Worm (Caenorhabditis elegans): ENCODE results near the gene sri-39.
"Not testable (repeated sequence)": the region's sequence is repeated elsewhere in the genome, so short reads cannot be mapped to it uniquely, and the experiment has no call there.

Gene sri-39

DNA sequence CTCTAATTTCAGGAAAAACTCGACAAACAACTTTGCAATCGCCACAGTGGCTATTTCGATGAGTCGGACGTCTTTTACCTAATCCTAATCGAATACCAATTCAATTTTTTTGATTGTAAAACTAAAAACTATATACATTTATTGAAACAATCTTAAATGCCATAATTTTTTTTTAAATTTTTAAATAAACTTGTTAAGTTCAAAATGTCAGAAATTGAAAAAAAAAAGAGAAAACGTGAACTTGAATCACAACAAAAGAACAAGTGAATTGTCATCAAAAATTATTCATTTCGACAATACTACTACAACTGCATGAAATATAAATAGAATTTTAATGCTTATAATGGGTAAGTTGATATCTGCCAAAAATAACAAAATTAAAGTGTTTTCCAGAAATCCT lies 25.0 kb downstream of the sri-39 start, which contains the start of gene D2062.13:
Gene D2062.13, plus strand, starts transcription at position 301 of the 400 bp plus-strand sequence.
- not testable (repeated sequence) for TF ChIP-seq unc-62 (GFP tag; optimal IDR thresholded peaks at IDR 0.05)

DNA sequence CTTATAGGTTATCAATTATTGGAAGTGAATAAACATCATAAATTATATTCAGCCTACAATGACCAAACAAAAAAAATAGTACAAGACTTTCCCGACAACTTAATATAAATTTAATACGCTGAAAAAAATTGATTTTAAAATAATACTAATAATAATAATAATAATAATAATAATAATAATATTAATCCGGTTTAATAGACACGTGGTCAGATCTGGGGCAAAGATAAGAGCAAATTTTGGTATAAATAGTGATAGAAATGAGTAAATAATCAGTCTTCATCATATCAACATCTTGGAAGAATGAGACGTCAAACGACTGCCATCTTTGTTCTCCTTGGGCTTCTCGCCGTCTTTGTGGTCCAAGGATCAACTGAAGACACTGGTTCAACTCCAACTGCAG lies 29.3 kb downstream of the sri-39 start, which contains the start of gene msrp-5:
Gene msrp-5, plus strand, starts transcription at position 301 of the 400 bp plus-strand sequence.
- not testable (repeated sequence) for TF ChIP-seq unc-62 (GFP tag; optimal IDR thresholded peaks at IDR 0.05)

DNA sequence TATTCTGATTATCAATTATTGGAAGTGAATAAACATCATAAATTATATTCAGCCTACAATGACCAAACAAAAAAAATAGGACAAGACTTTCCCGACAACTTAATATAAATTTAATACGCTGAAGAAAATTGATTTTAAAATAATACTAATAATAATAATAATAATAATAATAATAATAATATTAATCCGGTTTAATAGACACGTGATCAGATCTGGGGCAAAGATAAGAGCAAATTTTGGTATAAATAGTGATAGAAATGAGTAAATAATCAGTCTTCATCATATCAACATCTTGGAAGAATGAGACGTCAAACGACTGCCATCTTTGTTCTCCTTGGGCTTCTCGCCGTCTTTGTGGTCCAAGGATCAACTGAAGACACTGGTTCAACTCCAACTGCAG lies 31.8 kb downstream of the sri-39 start, which contains the start of gene msrp-6:
Gene msrp-6, plus strand, starts transcription at position 301 of the 400 bp plus-strand sequence.
- TF ChIP-seq unc-62 (GFP tag; optimal IDR thresholded peaks at IDR 0.05) = not testable (repeated sequence)

DNA sequence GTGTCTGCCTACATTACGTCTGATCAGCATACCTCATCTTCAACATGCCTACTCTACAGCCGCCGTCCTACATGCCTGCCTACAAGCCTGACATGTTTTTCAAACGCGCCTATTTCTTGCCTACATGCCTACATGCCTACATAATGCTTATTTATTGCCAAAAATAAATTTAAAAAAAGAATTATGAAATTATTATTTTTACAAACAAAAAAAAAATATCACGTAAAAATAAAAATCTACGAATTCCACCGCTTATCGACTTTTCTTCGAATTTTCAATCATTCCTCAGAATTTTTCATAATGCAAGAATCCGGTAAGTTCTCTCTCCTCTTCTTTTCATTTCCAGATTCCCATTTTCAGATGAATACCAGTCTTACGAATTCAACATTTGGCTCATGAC lies 35.2 kb downstream of the sri-39 start, which contains the start of gene D2062.5:
Gene D2062.5, plus strand, starts transcription at position 301 of the 400 bp plus-strand sequence.
- no peak for TF ChIP-seq unc-62 (GFP tag; optimal IDR thresholded peaks at IDR 0.05)

DNA sequence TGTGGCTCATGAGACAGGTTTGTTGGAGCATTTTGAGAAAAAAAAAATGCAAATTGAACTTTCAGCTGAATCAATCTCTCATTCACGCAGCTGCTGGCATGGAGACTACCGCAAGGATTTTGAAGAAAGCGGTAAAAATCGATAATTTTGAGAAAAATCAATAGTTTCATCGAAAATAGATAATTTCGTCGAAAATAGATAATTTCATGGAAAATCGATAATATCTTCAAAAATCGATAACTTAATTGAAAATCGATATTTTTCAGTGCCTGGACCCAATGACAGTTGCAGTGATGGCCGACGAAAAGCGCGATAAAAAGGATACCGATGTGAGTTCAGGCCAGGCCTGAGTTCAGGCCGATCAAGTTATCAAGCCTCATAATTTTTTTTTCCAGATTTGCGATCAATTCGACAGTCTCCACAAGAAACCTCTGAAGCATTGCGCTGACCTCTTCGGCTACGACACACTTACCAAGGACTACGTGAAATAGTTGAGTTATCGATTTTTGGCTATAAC lies 35.7 kb downstream of the sri-39 start, which contains the start of gene D2062.4:
Gene D2062.4, plus strand, starts transcription at position 467 of the 517 bp plus-strand sequence.
- TF ChIP-seq unc-62 (GFP tag; optimal IDR thresholded peaks at IDR 0.05) = not testable (repeated sequence)

DNA sequence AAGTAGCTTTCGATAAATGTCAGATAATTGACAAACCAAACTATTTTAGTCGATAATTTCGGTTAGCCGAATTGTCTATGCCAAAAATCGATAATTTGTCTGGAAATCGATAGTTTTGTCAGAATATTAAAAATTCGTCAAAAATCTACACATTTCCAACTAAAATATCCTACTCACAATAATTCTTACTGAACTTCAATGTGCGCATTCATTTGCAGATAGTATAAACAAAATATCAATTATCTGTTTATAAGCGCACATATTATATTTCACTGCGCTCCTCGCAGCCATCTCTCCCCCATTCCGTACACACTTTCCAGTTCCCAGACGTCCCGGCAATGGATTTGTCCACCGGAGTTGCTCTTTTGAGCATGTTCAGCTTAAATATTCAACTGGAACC lies 37.5 kb downstream of the sri-39 start, which contains the start of gene lgc-28:
Gene lgc-28, plus strand, starts transcription at position 301 of the 400 bp plus-strand sequence.
- no peak for TF ChIP-seq unc-62 (GFP tag; optimal IDR thresholded peaks at IDR 0.05)

DNA sequence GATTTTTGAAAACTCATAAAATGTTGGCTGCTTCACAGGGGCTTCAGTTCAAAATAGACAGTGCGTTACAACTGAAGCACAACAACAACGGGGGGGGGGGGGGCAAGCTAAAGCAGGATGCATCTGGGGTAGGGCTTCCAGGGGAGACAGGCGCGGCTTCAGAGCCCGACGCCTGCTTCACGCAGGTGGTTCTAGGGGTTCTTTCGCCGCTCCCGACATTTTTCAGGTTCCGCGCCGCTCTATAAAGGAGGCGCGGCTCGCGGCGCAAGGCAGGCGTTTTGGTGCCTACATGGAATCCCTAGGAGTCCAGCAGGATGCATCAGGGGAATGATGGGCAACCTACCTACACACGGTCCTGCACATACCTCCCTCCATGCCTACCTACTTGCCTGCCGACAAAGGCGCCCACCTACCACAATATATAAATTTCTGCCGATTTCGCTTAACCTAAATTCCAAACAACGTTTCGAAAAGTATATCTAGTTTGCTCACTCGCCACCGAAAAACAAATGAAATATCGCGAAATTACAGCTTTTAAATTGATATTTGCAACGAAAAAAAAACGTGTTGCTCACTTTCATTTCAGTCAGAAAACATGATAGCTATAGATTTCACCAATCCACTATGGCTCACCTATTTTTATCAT lies 40.0 kb downstream of the sri-39 start, which contains the start of gene sri-71:
Gene sri-71, plus strand, starts transcription at position 596 of the 646 bp plus-strand sequence.
- no peak for TF ChIP-seq unc-62 (GFP tag; optimal IDR thresholded peaks at IDR 0.05)

DNA sequence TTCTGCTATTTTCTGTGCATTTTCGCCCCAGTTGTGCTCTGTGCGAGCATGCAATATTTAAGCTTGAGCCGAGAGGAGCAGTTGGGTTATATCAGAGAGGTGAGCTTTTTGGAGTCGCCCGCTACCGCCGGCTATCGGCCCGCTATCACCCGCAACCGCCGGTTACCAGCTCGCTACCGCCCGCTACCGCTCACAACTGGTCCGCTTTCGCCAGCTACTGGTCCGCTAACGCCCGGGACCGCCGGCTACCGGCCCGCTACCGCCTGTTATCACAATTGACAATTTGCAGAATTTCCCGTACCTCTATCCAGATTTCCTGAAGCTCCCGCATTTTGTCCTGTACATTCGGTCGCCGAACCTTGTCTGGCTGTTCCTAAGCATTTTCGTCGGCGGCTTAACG lies 41.1 kb downstream of the sri-39 start:
- no peak for TF ChIP-seq unc-62 (GFP tag; optimal IDR thresholded peaks at IDR 0.05)

DNA sequence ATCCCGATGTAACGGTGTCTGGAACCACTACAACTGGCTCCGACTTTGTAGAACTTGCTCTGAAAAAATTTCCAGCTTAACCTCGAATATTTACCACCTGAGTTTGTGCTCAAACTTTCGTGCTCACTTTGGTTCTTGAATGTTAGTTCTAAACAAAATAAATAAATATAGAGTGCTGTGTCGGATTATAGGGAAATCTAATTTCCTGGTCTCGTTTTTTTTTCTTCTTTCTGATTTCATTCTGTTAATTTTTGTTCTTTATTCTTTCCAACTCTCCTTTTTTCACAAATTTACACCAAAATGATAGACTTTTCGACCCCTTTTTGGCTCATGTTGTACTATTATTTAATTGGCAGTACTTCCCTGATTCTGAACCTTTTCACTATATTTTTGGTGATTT lies 42.0 kb downstream of the sri-39 start, which contains the start of gene sri-37:
Gene sri-37, plus strand, starts transcription at position 301 of the 400 bp plus-strand sequence.
- TF ChIP-seq unc-62 (GFP tag; optimal IDR thresholded peaks at IDR 0.05) = no peak

DNA sequence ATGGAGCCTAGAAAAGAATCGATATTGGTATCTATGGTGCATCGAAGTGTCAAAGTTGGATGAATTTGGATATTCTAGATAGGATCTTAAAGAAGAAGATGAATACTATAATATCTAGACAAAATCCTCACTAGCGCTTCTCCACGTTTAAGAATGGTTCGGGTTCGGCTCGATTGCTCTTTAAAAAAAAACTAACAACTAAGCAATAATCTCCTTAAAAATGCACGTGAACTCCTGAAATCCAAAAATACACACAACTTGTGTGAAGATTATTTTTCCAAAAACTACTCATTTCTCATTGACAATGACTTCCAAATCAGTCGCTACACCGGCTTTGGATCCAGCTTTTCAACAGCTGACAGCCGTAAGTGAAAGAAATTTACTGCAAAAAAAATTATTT lies 43.9 kb downstream of the sri-39 start, which contains the start of gene D2062.1:
Gene D2062.1, plus strand, starts transcription at position 301 of the 400 bp plus-strand sequence.
- no peak for TF ChIP-seq unc-62 (GFP tag; optimal IDR thresholded peaks at IDR 0.05)

DNA sequence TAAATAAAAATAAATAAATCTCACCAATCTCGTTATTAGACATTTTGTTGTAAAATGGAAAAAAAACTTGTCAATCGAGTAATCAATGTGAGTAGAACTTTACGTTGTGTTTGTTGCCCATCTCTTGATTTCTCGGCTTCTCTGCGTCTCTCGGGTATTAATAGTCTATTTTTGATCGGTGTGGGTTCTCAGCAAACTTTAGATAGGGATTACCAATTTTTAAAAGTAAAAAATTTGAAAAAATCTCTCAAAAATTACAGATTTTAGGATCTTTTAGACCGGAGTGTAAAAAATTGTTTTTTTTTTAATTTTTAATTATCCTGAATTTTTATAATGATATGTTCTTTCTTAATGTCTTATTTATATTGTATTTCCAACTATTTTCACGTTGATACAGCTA lies 50.1 kb downstream of the sri-39 start, which contains the start of gene F22E5.21:
Gene F22E5.21, minus strand, starts transcription at position 101 of the 400 bp plus-strand sequence.
- TF ChIP-seq unc-62 (GFP tag; optimal IDR thresholded peaks at IDR 0.05) = no peak

DNA sequence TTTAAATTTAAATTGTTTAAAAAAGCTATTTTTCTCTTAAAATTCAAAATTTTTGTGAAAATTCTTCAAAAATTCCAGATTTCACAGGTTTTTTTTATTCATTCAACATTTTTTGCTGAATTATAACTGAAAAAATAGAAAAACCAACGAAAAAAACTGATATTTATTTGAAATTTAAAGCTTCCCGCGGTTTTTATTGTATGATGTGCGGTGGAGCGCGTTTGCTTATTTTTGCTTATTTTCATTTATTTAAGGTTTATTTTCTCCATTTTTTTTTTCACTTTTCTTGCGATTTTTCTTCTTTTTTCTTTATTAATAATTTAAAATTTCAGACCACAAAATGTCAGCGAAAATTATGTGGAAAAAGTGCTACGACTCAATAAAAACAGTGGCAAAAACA lies 50.8 kb downstream of the sri-39 start, which contains the start of gene F22E5.9:
Gene F22E5.9, plus strand, starts transcription at position 327 of the 400 bp plus-strand sequence.
- TF ChIP-seq unc-62 (GFP tag; optimal IDR thresholded peaks at IDR 0.05) = no peak

Measured in whole organism, dauer.